Fruit fly (Drosophila melanogaster) whole organism, adult: ENCODE results near the gene Coq5.

Experiments
- CG11617 ChIP-seq: fragments of 200-800 bp; sonication (Bioruptor generic); optimal IDR thresholded peaks from 2 replicates; lab custom pipeline; 2017; ENCODE audit warnings: mild to moderate bottlenecking, missing biosample characterization, missing genetic modification reagents, missing genetic modification characterization
- CG12768 ChIP-seq: fragments of 200-800 bp; sonication (Bioruptor generic); optimal IDR thresholded peaks from 2 replicates; lab custom pipeline; 2017; ENCODE audit warnings: missing biosample characterization, missing genetic modification characterization, mild to moderate bottlenecking, moderate library complexity, missing genetic modification reagents
- CG14711 ChIP-seq: fragments of 200-800 bp; sonication (Bioruptor generic); optimal IDR thresholded peaks from 2 replicates; lab custom pipeline; 2018; ENCODE audit warnings: missing biosample characterization, mild to moderate bottlenecking, missing genetic modification characterization, moderate library complexity
- CG1620 ChIP-seq: fragments of 200-800 bp; sonication (Bioruptor generic); optimal IDR thresholded peaks from 2 replicates; lab custom pipeline; 2016; ENCODE audit warnings: missing biosample characterization, missing genetic modification characterization
- CG33017 ChIP-seq: fragments of 200-800 bp; sonication (Bioruptor generic); optimal IDR thresholded peaks from 2 replicates; lab custom pipeline; 2018; ENCODE audit warnings: missing biosample characterization, mild to moderate bottlenecking, missing genetic modification characterization, moderate library complexity
- CG7045 ChIP-seq: fragments of 200-800 bp; sonication (Bioruptor generic); optimal IDR thresholded peaks from 2 replicates; lab custom pipeline; 2017; ENCODE audit warnings: missing biosample characterization, mild to moderate bottlenecking, missing genetic modification characterization
- CG7101 ChIP-seq: fragments of 200-800 bp; sonication (Bioruptor generic); optimal IDR thresholded peaks from 2 replicates; lab custom pipeline; 2018; ENCODE audit warnings: missing biosample characterization, mild to moderate bottlenecking, missing genetic modification characterization, moderate library complexity
- Crg-1 ChIP-seq: fragments of 200-800 bp; sonication (Bioruptor generic); optimal IDR thresholded peaks from 2 replicates; lab custom pipeline; 2016; ENCODE audit warnings: missing biosample characterization, missing genetic modification characterization
- Hr96 ChIP-seq: fragments of 200-800 bp; sonication (Bioruptor generic); optimal IDR thresholded peaks from 2 replicates; lab custom pipeline; 2016; ENCODE audit warnings: missing biosample characterization, missing genetic modification characterization
- Mnt ChIP-seq: fragments of 200-800 bp; sonication (Bioruptor generic); optimal IDR thresholded peaks from 2 replicates; lab custom pipeline; 2016; ENCODE audit warnings: missing biosample characterization, mild to moderate bottlenecking, missing genetic modification characterization
- bab1 ChIP-seq: fragments of 200-800 bp; sonication (Bioruptor generic); optimal IDR thresholded peaks from 3 replicates; lab custom pipeline; 2019; ENCODE audit warnings: missing biosample characterization, mild to moderate bottlenecking, missing genetic modification characterization, moderate library complexity
- cic ChIP-seq: fragments of 200-800 bp; sonication (Bioruptor generic); optimal IDR thresholded peaks from 2 replicates; lab custom pipeline; 2017; ENCODE audit warnings: missing biosample characterization, mild to moderate bottlenecking, missing genetic modification characterization, moderate library complexity
- kay ChIP-seq: fragments of 200-800 bp; sonication (Bioruptor generic); peaks from one replicate; lab custom pipeline; 2016; ENCODE audit warnings: missing biosample characterization, missing genetic modification characterization, borderline replicate concordance
- ovo ChIP-seq: fragments of 200-800 bp; sonication (Bioruptor generic); optimal IDR thresholded peaks from 2 replicates; lab custom pipeline; 2016; ENCODE audit warnings: missing biosample characterization, missing genetic modification characterization
- pad ChIP-seq: fragments of 200-800 bp; sonication (Bioruptor generic); optimal IDR thresholded peaks from 3 replicates; lab custom pipeline; 2017; ENCODE audit warnings: missing biosample characterization, missing genetic modification characterization, mild to moderate bottlenecking, moderate library complexity, missing genetic modification reagents
- tj ChIP-seq: fragments of 200-800 bp; sonication (Bioruptor generic); optimal IDR thresholded peaks from 3 replicates; lab custom pipeline; 2017; ENCODE audit warnings: missing biosample characterization, mild to moderate bottlenecking, missing genetic modification characterization, moderate library complexity
- toe ChIP-seq: fragments of 200-800 bp; sonication (Bioruptor generic); optimal IDR thresholded peaks from 2 replicates; lab custom pipeline; 2016; ENCODE audit warnings: missing biosample characterization, missing genetic modification characterization

Gene Coq5

dm6 chrX:13234738-13235470 is 40.6 kb upstream of the Coq5 start:
- TF ChIP-seq cic (GFP tag; lab: Kevin White, UChicago) (no peak), Mnt (GFP tag; lab: Kevin White, UChicago) (no peak), Crg-1 (GFP tag; lab: Kevin White, UChicago) (no peak), tj (GFP tag; lab: Kevin White, UChicago) (peak; percentile 99), CG11617 (GFP tag; lab: Kevin White, UChicago) (peak; percentile 34)

dm6 chrX:13233811-13234737 is 39.7 kb upstream of the Coq5 start:
- TF ChIP-seq Crg-1 (GFP tag; lab: Kevin White, UChicago) = no peak
- TF ChIP-seq kay (GFP tag; lab: Kevin White, UChicago) = no peak
- peak; percentile 20 for TF ChIP-seq CG7101 (tag; lab: Kevin White, UChicago)
- TF ChIP-seq CG1620 (GFP tag; lab: Kevin White, UChicago) = peak; percentile 7
- peak; percentile 32 for TF ChIP-seq pad
- peak; percentile 21 for TF ChIP-seq CG14711 (tag; lab: Kevin White, UChicago)
- peak; percentile 17 for TF ChIP-seq bab1 (GFP tag; lab: Kevin White, UChicago)

dm6 chrX:13232406-13233195 is 38.2 kb upstream of the Coq5 start:
- TF ChIP-seq CG14711 (tag; lab: Kevin White, UChicago) (no peak), tj (GFP tag; lab: Kevin White, UChicago) (peak; percentile 29), CG7045 (GFP tag; lab: Kevin White, UChicago) (no peak), ovo (no peak)

- no peak for TF ChIP-seq ovo
- no peak for TF ChIP-seq toe (GFP tag; lab: Kevin White, UChicago)
- peak; percentile 38 for TF ChIP-seq tj (GFP tag; lab: Kevin White, UChicago)
Measured at dm6 chrX:13230974-13231373, 36.6 kb upstream of the Coq5 start.

dm6 chrX:13229824-13230223 is 35.5 kb upstream of the Coq5 start:
- TF ChIP-seq tj (GFP tag; lab: Kevin White, UChicago) (peak; percentile 82), Crg-1 (GFP tag; lab: Kevin White, UChicago) (no peak)

dm6 chrX:13229217-13229616 is 34.9 kb upstream of the Coq5 start:
- TF ChIP-seq CG7101 (tag; lab: Kevin White, UChicago) = no peak
- no peak for TF ChIP-seq CG11617 (GFP tag; lab: Kevin White, UChicago)
- TF ChIP-seq CG7045 (GFP tag; lab: Kevin White, UChicago) = no peak
- no peak for TF ChIP-seq Crg-1 (GFP tag; lab: Kevin White, UChicago)
- no peak for TF ChIP-seq toe (GFP tag; lab: Kevin White, UChicago)
- no peak for TF ChIP-seq bab1 (GFP tag; lab: Kevin White, UChicago)
- no peak for TF ChIP-seq Hr96 (GFP tag; lab: Kevin White, UChicago)
- TF ChIP-seq CG12768 = no peak

dm6 chrX:13228208-13228606 is 33.9 kb upstream of the Coq5 start:
- TF ChIP-seq CG7101 (tag; lab: Kevin White, UChicago) (no peak), CG33017 (tag; lab: Kevin White, UChicago) (no peak), tj (GFP tag; lab: Kevin White, UChicago) (peak; percentile 20)
